Fruit fly (Drosophila melanogaster): ENCODE measurements around the gene CG11696.

The CG11696 gene

DNA sequence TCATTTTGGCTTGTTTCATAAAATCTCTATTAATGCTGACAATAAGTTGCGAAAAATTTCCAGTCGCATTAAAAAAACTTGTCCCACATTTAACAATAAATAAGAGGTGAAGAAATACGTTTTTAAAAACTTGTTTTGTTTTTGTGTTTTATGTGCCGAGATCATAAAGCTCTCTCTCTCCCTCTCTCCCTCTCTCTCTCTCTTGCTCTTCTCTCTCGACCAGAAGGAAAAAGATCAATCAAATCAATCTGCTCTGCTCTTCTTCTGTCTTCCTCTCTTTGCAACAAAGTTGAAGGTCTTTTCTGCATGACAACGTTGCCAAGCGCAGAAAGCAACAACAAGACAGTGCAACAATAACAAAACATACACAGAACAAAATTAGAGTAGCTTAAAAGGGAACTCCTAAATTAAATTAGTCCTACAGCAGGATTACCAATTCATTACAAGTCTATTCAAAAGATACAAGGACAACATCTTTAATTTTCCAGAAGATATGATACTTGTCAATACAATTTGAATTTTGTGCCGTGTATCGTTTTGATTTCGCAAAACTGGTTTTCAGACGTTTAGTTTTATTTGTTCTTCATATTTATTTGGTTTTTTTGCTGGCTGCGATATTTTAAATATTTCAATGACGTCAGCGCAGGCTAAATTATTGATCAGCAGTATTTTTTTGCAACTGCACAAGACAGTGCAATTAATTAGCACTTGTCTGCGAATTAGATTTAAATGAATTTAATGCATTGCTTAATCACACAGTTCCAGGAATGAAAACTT lies 49.3 kb downstream of the CG11696 start:
- no peak for TF ChIP-seq psq (optimal IDR thresholded peaks at IDR 0.05)
- no peak for TF ChIP-seq CG8478 (optimal IDR thresholded peaks at IDR 0.05)
- no peak for TF ChIP-seq Dll (optimal IDR thresholded peaks at IDR 0.05)
- no peak for TF ChIP-seq usp (GFP tag; optimal IDR thresholded peaks at IDR 0.05)
- TF ChIP-seq pan (optimal IDR thresholded peaks at IDR 0.05) = no peak
- no peak for TF ChIP-seq EcR (GFP tag; optimal IDR thresholded peaks at IDR 0.05)
